Worm (Caenorhabditis elegans) whole organism, L2 larva: ENCODE measurements around the gene Y41D4B.14.

Experiments used
- C34F6.9 ChIP-seq: fragments of 150-350 bp; optimal IDR thresholded peaks from 2 replicates; lab custom pipeline; 2014; ENCODE audit warnings: missing biosample characterization, missing genetic modification characterization
- F13H6.1 ChIP-seq: sonication (generic microtip); optimal IDR thresholded peaks from 2 replicates; lab custom pipeline; 2016; ENCODE audit warnings: missing genetic modification characterization, missing compliant biosample characterization
- R02D3.7 ChIP-seq: fragments of 150-350 bp; optimal IDR thresholded peaks from 2 replicates; lab custom pipeline; 2014; ENCODE audit warnings: missing biosample characterization, missing genetic modification characterization
- Y55F3AM.14 ChIP-seq: fragments of 200-800 bp; sonication (Bioruptor generic); optimal IDR thresholded peaks from 2 replicates; lab custom pipeline; 2018; ENCODE audit warnings: mild to moderate bottlenecking, missing genetic modification characterization, missing compliant biosample characterization
- aly-2 ChIP-seq: fragments of 150-350 bp; optimal IDR thresholded peaks from 2 replicates; lab custom pipeline; 2014; ENCODE audit warnings: missing biosample characterization, missing genetic modification characterization
- ama-1 ChIP-seq: fragments of 150-350 bp; optimal IDR thresholded peaks from 2 replicates; lab custom pipeline; 2018; ENCODE audit warnings: inconsistent platforms
- dmd-4 ChIP-seq: sonication (generic microtip); optimal IDR thresholded peaks from 2 replicates; lab custom pipeline; 2017; ENCODE audit warnings: missing biosample characterization, missing genetic modification characterization
- egl-27 ChIP-seq: sonication (generic microtip); optimal IDR thresholded peaks from 3 replicates; lab custom pipeline; 2017; ENCODE audit warnings: missing biosample characterization, missing genetic modification reagents, missing genetic modification characterization
- elt-3 ChIP-seq: sonication (generic microtip); optimal IDR thresholded peaks from 2 replicates; lab custom pipeline; 2017; ENCODE audit warnings: missing biosample characterization, missing genetic modification characterization
- fos-1 ChIP-seq: fragments of 150-350 bp; optimal IDR thresholded peaks from 2 replicates; lab custom pipeline; 2014; ENCODE audit warnings: missing biosample characterization, missing genetic modification characterization
- gmeb-1 ChIP-seq: fragments of 150-350 bp; optimal IDR thresholded peaks from 2 replicates; lab custom pipeline; 2014; ENCODE audit warnings: missing biosample characterization, missing genetic modification characterization
- lin-11 ChIP-seq: fragments of 150-350 bp; sonication (generic microtip); optimal IDR thresholded peaks from 2 replicates; lab custom pipeline; 2014; ENCODE audit warnings: missing biosample characterization, missing genetic modification characterization, inconsistent platforms, mixed read lengths
- lin-13 ChIP-seq: fragments of 150-350 bp; optimal IDR thresholded peaks from 2 replicates; lab custom pipeline; 2014; ENCODE audit warnings: missing biosample characterization, missing genetic modification reagents, missing genetic modification characterization
- lsy-2 ChIP-seq, 2 experiments: fragments of 150-350 bp in 1 of 2; sonication (generic microtip) in 1 of 2; optimal IDR thresholded peaks; 2 replicates each; lab custom pipeline; 2014 to 2017; ENCODE audit warnings: missing biosample characterization in 2 of 2, missing genetic modification characterization in 2 of 2
- mab-5 ChIP-seq: fragments of 150-350 bp; optimal IDR thresholded peaks from 2 replicates; lab custom pipeline; 2014; ENCODE audit warnings: missing biosample characterization, missing genetic modification characterization
- nhr-10 ChIP-seq: sonication (generic microtip); optimal IDR thresholded peaks from 2 replicates; lab custom pipeline; 2017; ENCODE audit warnings: missing biosample characterization, missing genetic modification characterization
- nhr-11 ChIP-seq: fragments of 150-350 bp; optimal IDR thresholded peaks from 2 replicates; lab custom pipeline; 2014; ENCODE audit warnings: missing biosample characterization, missing genetic modification characterization
- nhr-129 ChIP-seq: fragments of 150-350 bp; optimal IDR thresholded peaks from 2 replicates; lab custom pipeline; 2014; ENCODE audit warnings: missing biosample characterization, missing genetic modification characterization
- nhr-21 ChIP-seq: fragments of 150-350 bp; optimal IDR thresholded peaks from 2 replicates; lab custom pipeline; 2014; ENCODE audit warnings: missing biosample characterization, missing genetic modification characterization
- nhr-23 ChIP-seq: fragments of 150-350 bp; optimal IDR thresholded peaks from 2 replicates; lab custom pipeline; 2014; ENCODE audit warnings: missing biosample characterization, missing genetic modification reagents, missing genetic modification characterization
- nhr-237 ChIP-seq: fragments of 150-350 bp; optimal IDR thresholded peaks from 2 replicates; lab custom pipeline; 2014; ENCODE audit warnings: missing biosample characterization, missing genetic modification characterization
- nhr-25 ChIP-seq: fragments of 150-350 bp; sonication (generic microtip); optimal IDR thresholded peaks from 3 replicates; lab custom pipeline; 2014; ENCODE audit warnings: missing biosample characterization, missing genetic modification characterization
- nhr-77 ChIP-seq: fragments of 150-350 bp; optimal IDR thresholded peaks from 2 replicates; lab custom pipeline; 2014; ENCODE audit warnings: missing biosample characterization, missing genetic modification characterization
- peb-1 ChIP-seq: fragments of 150-350 bp; optimal IDR thresholded peaks from 2 replicates; lab custom pipeline; 2014; ENCODE audit warnings: missing biosample characterization, missing genetic modification characterization
- sem-4 ChIP-seq: fragments of 150-350 bp; optimal IDR thresholded peaks from 2 replicates; lab custom pipeline; 2014; ENCODE audit warnings: missing biosample characterization, missing genetic modification reagents, missing genetic modification characterization
- skn-1 ChIP-seq: sonication (generic microtip); optimal IDR thresholded peaks from 2 replicates; lab custom pipeline; 2017; ENCODE audit warnings: missing biosample characterization, missing genetic modification characterization
- sma-3 ChIP-seq: sonication (generic microtip); optimal IDR thresholded peaks from 2 replicates; lab custom pipeline; 2016; ENCODE audit warnings: missing genetic modification reagents, missing genetic modification characterization, missing compliant biosample characterization
- sma-9 ChIP-seq, 2 experiments: fragments of 150-350 bp in 1 of 2; sonication (generic microtip) in 1 of 2; optimal IDR thresholded peaks; 2 replicates each; lab custom pipeline; 2014 to 2016; ENCODE audit warnings: missing genetic modification characterization in 2 of 2, mild to moderate bottlenecking in 1 of 2, missing biosample characterization in 1 of 2, missing compliant biosample characterization in 1 of 2, missing genetic modification reagents in 1 of 2, moderate library complexity in 1 of 2
- snpc-4 ChIP-seq: fragments of 150-350 bp; optimal IDR thresholded peaks from 2 replicates; lab custom pipeline; 2014; ENCODE audit warnings: missing biosample characterization, missing genetic modification characterization
- unc-39 ChIP-seq: fragments of 150-350 bp; optimal IDR thresholded peaks from 2 replicates; lab custom pipeline; 2014; ENCODE audit warnings: missing biosample characterization, missing genetic modification characterization
- unc-62 ChIP-seq: fragments of 150-350 bp; optimal IDR thresholded peaks from 2 replicates; lab custom pipeline; 2014; ENCODE audit warnings: missing biosample characterization, missing genetic modification reagents, missing genetic modification characterization
- zag-1 ChIP-seq: fragments of 150-350 bp; optimal IDR thresholded peaks from 2 replicates; lab custom pipeline; 2014; ENCODE audit warnings: missing biosample characterization, missing genetic modification characterization
- ztf-11 ChIP-seq: sonication (generic microtip); optimal IDR thresholded peaks from 2 replicates; lab custom pipeline; 2017; ENCODE audit warnings: missing biosample characterization, missing genetic modification characterization
- ztf-4 ChIP-seq: fragments of 150-350 bp; optimal IDR thresholded peaks from 2 replicates; lab custom pipeline; 2014; ENCODE audit warnings: missing biosample characterization, missing genetic modification characterization

Gene Y41D4B.14

DNA sequence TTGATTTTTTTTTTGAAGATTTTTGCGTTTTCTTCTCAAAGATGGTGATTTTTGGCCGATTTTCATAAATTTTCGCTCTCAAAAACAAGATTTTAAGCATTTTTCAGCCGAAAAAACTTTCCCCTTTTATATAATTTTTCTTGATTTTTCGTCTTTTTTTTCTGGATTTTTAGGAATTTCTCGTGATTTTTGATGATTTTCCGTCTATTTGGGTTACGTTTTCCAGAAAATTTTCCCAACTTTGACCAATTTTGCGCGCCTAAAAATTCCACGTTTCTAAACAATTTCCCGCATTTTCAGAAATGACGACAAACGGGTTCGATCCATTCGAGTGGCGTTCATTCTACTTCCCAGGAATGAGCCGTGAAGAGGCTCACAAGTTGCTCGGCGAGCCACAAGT, 20.2 kb downstream of the Y41D4B.14 start, which contains the start of gene ced-2:
Gene ced-2 (plus strand): TSS at position 301 of the 400 bp plus-strand sequence.
- TF ChIP-seq unc-62 (GFP tag; lab: Kevin White, UChicago) (no peak), nhr-129 (no peak), lin-11 (no peak), nhr-11 (no peak), lsy-2 (tag; optimal IDR thresholded peaks at IDR 0.05; lab: Kevin White, UChicago) (no peak), nhr-23 (tag; lab: Kevin White, UChicago) (no peak), lin-13 (GFP tag; lab: Kevin White, UChicago) (no peak), ama-1 (no peak), peb-1 (tag; lab: Kevin White, UChicago) (no peak), nhr-237 (tag; lab: Kevin White, UChicago) (no peak)

DNA sequence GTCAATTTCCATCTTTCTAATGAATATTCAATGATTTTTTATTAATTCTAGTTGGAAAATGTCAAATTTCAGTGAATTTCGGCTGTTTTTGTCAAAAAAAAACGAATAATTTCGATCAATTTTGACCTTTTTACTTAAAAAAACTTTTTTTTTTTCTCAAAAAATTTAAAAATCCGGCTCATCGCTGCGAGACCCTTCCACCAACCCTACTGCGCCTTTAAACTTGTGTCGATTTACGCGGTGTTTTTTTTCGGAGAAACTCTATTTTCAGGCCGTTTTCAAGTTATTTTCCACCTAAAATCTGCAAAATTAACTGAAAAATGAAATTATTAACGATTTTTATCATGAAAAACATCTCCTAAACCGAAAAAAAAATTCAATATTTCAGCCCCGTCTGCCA, 24.0 kb downstream of the Y41D4B.14 start:
- no peak for TF ChIP-seq egl-27 (tag; lab: Kevin White, UChicago)
- TF ChIP-seq Y55F3AM.14 (GFP tag; lab: Kevin White, UChicago): no peak
- no peak for TF ChIP-seq sem-4 (tag; lab: Kevin White, UChicago)
- no peak for TF ChIP-seq unc-62 (GFP tag; lab: Kevin White, UChicago)
- no peak for TF ChIP-seq gmeb-1
- no peak for TF ChIP-seq nhr-21 (tag; lab: Kevin White, UChicago)
- no peak for TF ChIP-seq sma-3 (GFP tag; lab: Kevin White, UChicago)
- TF ChIP-seq F13H6.1 (tag; lab: Kevin White, UChicago): no peak
- TF ChIP-seq C34F6.9 (tag; lab: Kevin White, UChicago): no peak
- no peak for TF ChIP-seq aly-2 (tag; lab: Kevin White, UChicago)
- no peak for TF ChIP-seq R02D3.7 (tag; lab: Kevin White, UChicago)
- TF ChIP-seq nhr-25 (tag; lab: Kevin White, UChicago): no peak
- TF ChIP-seq mab-5 (tag; lab: Kevin White, UChicago): no peak
- TF ChIP-seq ztf-4 (tag; lab: Kevin White, UChicago): no peak
- TF ChIP-seq snpc-4 (tag; lab: Kevin White, UChicago): no peak
- TF ChIP-seq, all 48 proteins: peak for 0

DNA sequence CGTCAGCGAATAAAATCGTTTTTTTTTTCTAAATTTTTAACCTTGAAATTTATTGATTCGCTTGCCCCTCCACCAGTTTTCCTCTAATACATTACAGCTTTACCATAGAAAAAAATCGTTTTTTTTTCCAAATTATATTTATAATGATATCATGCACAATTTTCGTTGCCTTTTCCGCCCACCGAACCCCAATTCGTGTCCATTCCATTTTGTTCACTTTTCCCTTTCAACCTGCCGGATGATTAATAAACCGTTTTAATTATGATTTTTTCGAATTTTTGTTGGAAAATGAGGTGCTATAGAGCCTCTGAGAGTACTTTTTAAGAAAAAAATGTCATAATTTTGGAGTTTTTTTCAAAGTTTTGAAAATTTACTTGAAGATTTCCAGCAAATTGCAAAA, 24.5 kb downstream of the Y41D4B.14 start, which contains the start of gene set-23:
Gene set-23 (plus strand): TSS at position 301 of the 400 bp plus-strand sequence.
- no peak for TF ChIP-seq nhr-10 (tag; lab: Kevin White, UChicago)

DNA sequence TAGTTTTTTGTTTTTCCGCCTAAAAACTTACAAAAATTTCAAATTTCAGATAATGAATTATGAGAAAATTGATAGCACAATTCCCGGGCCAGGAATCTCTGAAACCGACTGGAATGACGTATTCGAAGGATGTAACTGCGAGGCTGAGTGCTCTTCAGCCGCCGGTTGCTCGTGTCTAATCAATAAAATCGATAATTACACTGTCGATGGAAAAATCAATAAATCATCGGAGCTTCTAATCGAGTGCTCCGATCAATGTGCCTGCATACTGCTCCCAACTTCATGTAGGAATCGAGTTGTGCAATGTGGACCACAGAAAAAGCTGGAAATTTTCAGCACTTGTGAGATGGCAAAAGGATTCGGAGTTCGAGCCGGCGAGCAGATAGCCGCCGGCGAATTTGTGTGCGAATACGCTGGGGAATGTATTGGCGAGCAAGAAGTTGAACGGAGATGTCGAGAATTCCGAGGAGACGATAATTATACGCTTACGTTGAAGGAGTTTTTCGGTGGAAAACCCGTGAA, 26.2 kb downstream of the Y41D4B.14 start:
- no peak for TF ChIP-seq skn-1 (tag; lab: Kevin White, UChicago)
- no peak for TF ChIP-seq ztf-11 (tag; lab: Kevin White, UChicago)
- no peak for TF ChIP-seq peb-1 (tag; lab: Kevin White, UChicago)
- TF ChIP-seq nhr-11: no peak
- no peak for TF ChIP-seq nhr-10 (tag; lab: Kevin White, UChicago)
- TF ChIP-seq nhr-23 (tag; lab: Kevin White, UChicago): no peak
- TF ChIP-seq nhr-129: no peak
- no peak for TF ChIP-seq mab-5 (tag; lab: Kevin White, UChicago)
- no peak for TF ChIP-seq lin-11

DNA sequence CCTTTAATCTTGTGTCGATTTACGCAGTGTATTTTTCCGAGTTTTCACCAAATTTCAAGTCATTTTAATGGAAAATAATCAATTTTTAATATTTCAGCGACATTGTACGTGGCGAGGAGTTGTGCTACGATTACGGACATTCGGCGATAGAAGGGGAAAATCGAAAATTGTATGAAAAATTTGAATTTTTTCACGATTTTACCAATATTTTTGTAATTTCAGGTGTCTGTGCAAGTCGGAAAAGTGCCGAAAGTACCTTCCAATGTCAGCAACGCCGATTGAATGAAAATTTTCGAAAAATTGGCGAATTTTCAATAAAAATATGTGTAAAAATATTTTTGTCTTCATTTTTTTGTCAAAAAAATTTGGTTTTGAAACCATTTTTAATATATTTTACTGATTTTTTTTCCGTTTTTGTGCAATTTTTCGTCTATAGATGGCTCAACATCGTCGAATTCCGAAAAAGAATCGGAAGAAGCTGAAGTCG, 28.5 kb downstream of the Y41D4B.14 start, which contains the start of gene Y41D4B.11:
Gene Y41D4B.11 (plus strand): TSS at position 437 of the 487 bp plus-strand sequence.
- no peak for TF ChIP-seq R02D3.7 (tag; lab: Kevin White, UChicago)
- TF ChIP-seq sma-9 (GFP tag; optimal IDR thresholded peaks at IDR 0.05; lab: Kevin White, UChicago): no peak
- no peak for TF ChIP-seq sma-9 (tag; optimal IDR thresholded peaks at IDR 0.05; lab: Kevin White, UChicago)
- TF ChIP-seq gmeb-1: no peak
- TF ChIP-seq egl-27 (tag; lab: Kevin White, UChicago): no peak
- no peak for TF ChIP-seq fos-1 (tag; lab: Kevin White, UChicago)
- no peak for TF ChIP-seq elt-3 (tag; lab: Kevin White, UChicago)
- no peak for TF ChIP-seq unc-39
- TF ChIP-seq dmd-4 (tag; lab: Kevin White, UChicago): no peak
- no peak for TF ChIP-seq nhr-77 (tag; lab: Kevin White, UChicago)
- TF ChIP-seq zag-1 (tag; lab: Kevin White, UChicago): no peak
